Worm (Caenorhabditis elegans) whole organism, young adult: Measurements from ENCODE around the gene Y105C5A.26.
"Not testable (repeated sequence)": the region's sequence is repeated elsewhere in the genome, so short reads cannot be mapped to it uniquely, and the experiment has no call there.

Source experiments
- B0261.1 ChIP-seq: sonication (generic microtip); optimal IDR thresholded peaks from 2 replicates; lab custom pipeline; 2016; ENCODE audit warnings: mild to moderate bottlenecking, missing genetic modification characterization, moderate library complexity, missing compliant biosample characterization
- C17E4.6 ChIP-seq: fragments of 200-800 bp; sonication (Bioruptor generic); IDR thresholded peaks from 2 replicates; pipeline ENCODE4 v1.3.6; 2022; ENCODE audit warnings: missing genetic modification reagents, missing genetic modification characterization, missing compliant biosample characterization
- D2030.7 ChIP-seq: fragments of 200-800 bp; sonication (Bioruptor generic); IDR thresholded peaks from 2 replicates; pipeline ENCODE4 v1.3.6; 2022; ENCODE audit warnings: missing genetic modification reagents, missing genetic modification characterization, missing compliant biosample characterization
- F52B5.7 ChIP-seq: sonication (generic microtip); optimal IDR thresholded peaks from 2 replicates; lab custom pipeline; 2016; ENCODE audit warnings: mild to moderate bottlenecking, missing genetic modification characterization, missing compliant biosample characterization
- K11D2.4 ChIP-seq: fragments of 200-800 bp; sonication (Bioruptor generic); IDR thresholded peaks from 2 replicates; pipeline ENCODE4 v1.3.6; 2022; ENCODE audit warnings: missing genetic modification reagents, missing genetic modification characterization, missing compliant biosample characterization
- T26A5.8 ChIP-seq: sonication (generic microtip); optimal IDR thresholded peaks from 2 replicates; lab custom pipeline; 2016; ENCODE audit warnings: missing genetic modification characterization, missing compliant biosample characterization
- Y53F4B.3 ChIP-seq: fragments of 200-800 bp; sonication (Bioruptor generic); IDR thresholded peaks from 2 replicates; pipeline ENCODE4 v1.3.6; 2022; ENCODE audit warnings: missing genetic modification reagents, missing genetic modification characterization, missing compliant biosample characterization
- aptf-3 ChIP-seq: fragments of 200-800 bp; sonication (Bioruptor generic); IDR thresholded peaks from 2 replicates; pipeline ENCODE4 v1.3.6; 2022; ENCODE audit warnings: missing genetic modification characterization, missing compliant biosample characterization
- attf-6 ChIP-seq: fragments of 200-800 bp; sonication (Bioruptor generic); IDR thresholded peaks from 2 replicates; pipeline ENCODE4 v1.3.6; 2022; ENCODE audit warnings: missing genetic modification reagents, missing genetic modification characterization, missing compliant biosample characterization
- bed-1 ChIP-seq: fragments of 200-800 bp; sonication (Bioruptor generic); IDR thresholded peaks from 2 replicates; pipeline ENCODE4 v1.3.6; 2022; ENCODE audit warnings: missing genetic modification reagents, missing genetic modification characterization, missing compliant biosample characterization
- ccch-3 ChIP-seq: fragments of 200-800 bp; sonication (Bioruptor generic); optimal IDR thresholded peaks from 2 replicates; lab custom pipeline; 2018; ENCODE audit warnings: mild to moderate bottlenecking, missing genetic modification characterization, missing compliant biosample characterization
- cebp-2 ChIP-seq: fragments of 200-800 bp; sonication (Bioruptor generic); IDR thresholded peaks from 2 replicates; pipeline ENCODE4 v1.3.6; 2022; ENCODE audit warnings: missing genetic modification characterization, missing compliant biosample characterization
- dpff-1 ChIP-seq: sonication (generic microtip); optimal IDR thresholded peaks from 2 replicates; lab custom pipeline; 2017; ENCODE audit warnings: mild to moderate bottlenecking, missing genetic modification characterization, missing compliant biosample characterization
- dpl-1 ChIP-seq: fragments of 150-350 bp; optimal IDR thresholded peaks from 2 replicates; lab custom pipeline; 2014; ENCODE audit warnings: missing biosample characterization, missing genetic modification reagents, missing genetic modification characterization
- efl-1 ChIP-seq: fragments of 150-350 bp; optimal IDR thresholded peaks from 2 replicates; lab custom pipeline; 2014; ENCODE audit warnings: missing biosample characterization, missing genetic modification reagents, missing genetic modification characterization
- ets-4 ChIP-seq: fragments of 200-800 bp; sonication (Bioruptor generic); optimal IDR thresholded peaks from 2 replicates; lab custom pipeline; 2018; ENCODE audit warnings: mild to moderate bottlenecking, missing genetic modification characterization, missing compliant biosample characterization
- fkh-3 ChIP-seq: sonication (generic microtip); optimal IDR thresholded peaks from 2 replicates; lab custom pipeline; 2016; ENCODE audit warnings: mild to moderate bottlenecking, missing genetic modification characterization, missing compliant biosample characterization
- gei-17 ChIP-seq: fragments of 200-800 bp; sonication (Bioruptor generic); optimal IDR thresholded peaks from 2 replicates; lab custom pipeline; 2018; ENCODE audit warnings: mild to moderate bottlenecking, missing genetic modification characterization, missing compliant biosample characterization
- hlh-12 ChIP-seq: sonication (generic microtip); optimal IDR thresholded peaks from 2 replicates; lab custom pipeline; 2016; ENCODE audit warnings: missing genetic modification characterization, missing compliant biosample characterization
- hmg-1.2 ChIP-seq: fragments of 200-800 bp; sonication (Bioruptor generic); IDR thresholded peaks from 2 replicates; pipeline ENCODE4 v1.3.6; 2022; ENCODE audit warnings: missing genetic modification reagents, missing genetic modification characterization, missing compliant biosample characterization
- hsf-1 ChIP-seq: fragments of 200-800 bp; sonication (Bioruptor generic); IDR thresholded peaks from 2 replicates; pipeline ENCODE4 v1.3.6; 2022; ENCODE audit warnings: missing genetic modification reagents, missing genetic modification characterization, missing compliant biosample characterization
- lag-1 ChIP-seq: fragments of 200-800 bp; sonication (Bioruptor generic); IDR thresholded peaks from 2 replicates; pipeline ENCODE4 v1.3.6; 2022; ENCODE audit warnings: missing genetic modification reagents, missing genetic modification characterization, missing compliant biosample characterization
- lsy-27 ChIP-seq: sonication (generic microtip); optimal IDR thresholded peaks from 2 replicates; lab custom pipeline; 2017; ENCODE audit warnings: missing genetic modification characterization, mild to moderate bottlenecking, missing compliant biosample characterization, antibody characterized with exemption, missing genotype, borderline replicate concordance; ENCODE audit not compliant: insufficient read depth
- nfya-2 ChIP-seq: fragments of 200-800 bp; sonication (Bioruptor generic); IDR thresholded peaks from 2 replicates; pipeline ENCODE4 v1.3.6; 2022; ENCODE audit warnings: missing genetic modification reagents, missing genetic modification characterization, missing compliant biosample characterization
- nhr-179 ChIP-seq: sonication (generic microtip); optimal IDR thresholded peaks from 2 replicates; lab custom pipeline; 2016; ENCODE audit warnings: mild to moderate bottlenecking, missing genetic modification characterization, missing compliant biosample characterization
- nhr-80 ChIP-seq: sonication (generic microtip); optimal IDR thresholded peaks from 2 replicates; lab custom pipeline; 2016; ENCODE audit warnings: missing genetic modification characterization, missing compliant biosample characterization
- repo-1 ChIP-seq: sonication (generic microtip); optimal IDR thresholded peaks from 2 replicates; lab custom pipeline; 2017; ENCODE audit warnings: mild to moderate bottlenecking, missing genetic modification characterization, missing compliant biosample characterization
- rpc-1 ChIP-seq, 2 experiments: fragments of 150-350 bp in 1 of 2; sonication (generic microtip) in 1 of 2; optimal IDR thresholded peaks; 2 replicates each; lab custom pipeline; 2014 to 2018; ENCODE audit warnings: missing biosample characterization in 1 of 2, missing genetic modification characterization in 1 of 2, missing genetic modification reagents in 1 of 2, missing genotype in 1 of 2
- snpc-1.1 ChIP-seq: sonication (generic microtip); optimal IDR thresholded peaks from 2 replicates; lab custom pipeline; 2017; ENCODE audit warnings: missing genetic modification characterization, mild to moderate bottlenecking, missing compliant biosample characterization, antibody characterized with exemption, moderate library complexity, missing genotype, missing genetic modification reagents; ENCODE audit not compliant: insufficient read depth
- snpc-4 ChIP-seq, 5 experiments: fragments of 150-350 bp in 1 of 5; sonication (generic microtip) in 4 of 5; optimal IDR thresholded peaks; 2 replicates each; lab custom pipeline; 2014 to 2018; ENCODE audit warnings: missing genetic modification characterization in 5 of 5, missing biosample characterization in 3 of 5, antibody characterized with exemption in 2 of 5, mild to moderate bottlenecking in 2 of 5, missing compliant biosample characterization in 2 of 5, missing genotype in 2 of 5, moderate library complexity in 2 of 5, missing genetic modification reagents in 1 of 5
- tbp1 ChIP-seq: fragments of 200-800 bp; sonication (Bioruptor generic); optimal IDR thresholded peaks from 2 replicates; lab custom pipeline; 2018; ENCODE audit warnings: mild to moderate bottlenecking, missing genetic modification characterization, missing compliant biosample characterization
- ztf-18 ChIP-seq: sonication (generic microtip); optimal IDR thresholded peaks from 2 replicates; lab custom pipeline; 2016; ENCODE audit warnings: missing genotype, mild to moderate bottlenecking, missing genetic modification characterization, missing compliant biosample characterization
- ztf-28 ChIP-seq: fragments of 200-800 bp; sonication (Bioruptor generic); IDR thresholded peaks from 2 replicates; pipeline ENCODE4 v1.3.6; 2022; ENCODE audit warnings: missing genetic modification reagents, missing genetic modification characterization, missing compliant biosample characterization

Y105C5A.26 gene

ce11 chrIV:15692502-15692901, 11.2 kb upstream of the Y105C5A.26 start:
- TF ChIP-seq snpc-4 (GFP tag; optimal IDR thresholded peaks at IDR 0.05; lab: Kevin White, UChicago), result not testable (repeated sequence)
- TF ChIP-seq snpc-4 (tag; optimal IDR thresholded peaks at IDR 0.05; lab: Kevin White, UChicago) (peak; percentile 33 to 94 (median 49)), snpc-1.1 (tag; lab: Kevin White, UChicago) (peak; percentile 4)

ce11 chrIV:15691829-15692228, 10.5 kb upstream of the Y105C5A.26 start:
- TF ChIP-seq nhr-179 (no peak), snpc-4 (GFP tag; optimal IDR thresholded peaks at IDR 0.05; lab: Kevin White, UChicago) (no peak), snpc-4 (tag; optimal IDR thresholded peaks at IDR 0.05; lab: Kevin White, UChicago) (peak in 1 of 4 experiments; percentile 71), hmg-1.2 (peak; percentile 8; the same call in 1 of the 2 replicates)

- TF ChIP-seq ztf-28 (GFP tag; lab: Robert Waterston, UW), result no peak
- TF ChIP-seq Y53F4B.3 (GFP tag; lab: Robert Waterston, UW), result no peak
- TF ChIP-seq ztf-18, result no peak
- 0 out of 2 replicates have a peak, but pooled peaks have one; percentile 42 for TF ChIP-seq attf-6 (GFP tag; lab: Robert Waterston, UW)
- no peak for TF ChIP-seq hmg-1.2
- TF ChIP-seq snpc-1.1 (tag; lab: Kevin White, UChicago), result peak; percentile 30
- TF ChIP-seq hsf-1 (GFP tag; lab: Robert Waterston, UW), result no peak
- TF ChIP-seq bed-1, result no peak
- no peak for TF ChIP-seq snpc-4 (GFP tag; optimal IDR thresholded peaks at IDR 0.05; lab: Kevin White, UChicago)
- TF ChIP-seq snpc-4 (tag; optimal IDR thresholded peaks at IDR 0.05; lab: Kevin White, UChicago), result peak; percentile 61 to 94 (median 80)
- no peak for TF ChIP-seq ccch-3 (GFP tag; lab: Kevin White, UChicago)
- TF ChIP-seq nhr-80, result peak; percentile 33
- no peak for TF ChIP-seq repo-1 (tag; lab: Kevin White, UChicago)
- no peak for TF ChIP-seq aptf-3 (GFP tag; lab: Robert Waterston, UW)
- TF ChIP-seq rpc-1 (optimal IDR thresholded peaks at IDR 0.05; lab: Kevin White, UChicago), result no peak
- TF ChIP-seq rpc-1 (tag; optimal IDR thresholded peaks at IDR 0.05; lab: Kevin White, UChicago), result peak; percentile 29
- no peak for TF ChIP-seq B0261.1 (tag; lab: Kevin White, UChicago)
- TF ChIP-seq, all 124 proteins: peak for 5
Observed at ce11 chrIV:15688524-15689479, 7.5 kb upstream of the Y105C5A.26 start, which contains the start of gene Y105C5A.15. TSS of gene Y105C5A.15 (plus strand) at chrIV:15689201.

ce11 chrIV:15687825-15688224, 6.5 kb upstream of the Y105C5A.26 start:
- TF ChIP-seq D2030.7 (GFP tag; lab: Robert Waterston, UW), result no peak
- TF ChIP-seq K11D2.4 (GFP tag; lab: Robert Waterston, UW), result no peak
- TF ChIP-seq C17E4.6 (GFP tag; lab: Robert Waterston, UW), result no peak
- no peak for TF ChIP-seq fkh-3 (tag; lab: Kevin White, UChicago)
- TF ChIP-seq cebp-2 (GFP tag; lab: Robert Waterston, UW), result no peak
- no peak for TF ChIP-seq gei-17 (GFP tag; lab: Kevin White, UChicago)
- no peak for TF ChIP-seq hlh-12 (tag; lab: Kevin White, UChicago)
- TF ChIP-seq ets-4, result no peak
- TF ChIP-seq tbp1, result no peak
- no peak for TF ChIP-seq lsy-27 (tag; lab: Kevin White, UChicago)
- TF ChIP-seq lag-1, result no peak
- no peak for TF ChIP-seq efl-1 (GFP tag; lab: Kevin White, UChicago)
- no peak for TF ChIP-seq nfya-2 (GFP tag; lab: Robert Waterston, UW)
- no peak for TF ChIP-seq T26A5.8 (tag; lab: Kevin White, UChicago)
- no peak for TF ChIP-seq F52B5.7 (tag; lab: Kevin White, UChicago)
- TF ChIP-seq dpl-1 (GFP tag; lab: Kevin White, UChicago), result no peak
- no peak for TF ChIP-seq ccch-3 (GFP tag; lab: Kevin White, UChicago)
- TF ChIP-seq dpff-1 (tag; lab: Kevin White, UChicago), result no peak
- TF ChIP-seq, all 124 proteins: peak for 0
